Fruit fly (Drosophila melanogaster) S2 (cell line): ENCODE results near the gene CG14323.

ENCODE experiments used
- CG8478 ChIP-seq: fragments of >200 bp; optimal IDR thresholded peaks from 2 replicates; lab custom pipeline; 2018
- CTCF ChIP-seq, 2 experiments: fragments of >200 bp; optimal IDR thresholded peaks; 2 replicates each; lab custom pipeline; 2018

dm6 chr3R:17666061-17666796 is 44.3 kb upstream of the CG14323 start:
- TF ChIP-seq CG8478 (lab: Kevin White, UChicago) = no peak
- TF ChIP-seq CTCF (optimal IDR thresholded peaks at IDR 0.05; lab: Kevin White, UChicago) = no peak
